Fruit fly (Drosophila melanogaster): ENCODE results near the gene Skadu.

Skadu gene

dm6 chr2L:15498885-15499696 is 48.2 kb upstream of the Skadu start, which contains the start of gene lace (continued):
- TF ChIP-seq Sin3A (optimal IDR thresholded peaks at IDR 0.05) = peak; percentile 46
- peak; percentile 60 for TF ChIP-seq CG31224 (GFP tag; IDR thresholded peaks at IDR 0.05)
- no peak for TF ChIP-seq Sry-β (GFP tag; optimal IDR thresholded peaks at IDR 0.05)
- TF ChIP-seq CG2120 (GFP tag; optimal IDR thresholded peaks at IDR 0.05) = peak; percentile 66
- TF ChIP-seq Bgb (GFP tag; IDR thresholded peaks at IDR 0.05; ENCODE audit: partially characterized antibody) = peak; percentile 57; the same call in 1 of the 2 replicates
- peak; percentile 66 for TF ChIP-seq E2f2 (GFP tag; IDR thresholded peaks at IDR 0.05)
- peak; percentile 74 for TF ChIP-seq CG7786 (GFP tag; optimal IDR thresholded peaks at IDR 0.05)
- TF ChIP-seq pan (optimal IDR thresholded peaks at IDR 0.05) = no peak
- peak in 1 of 2 experiments; percentile 78 for TF ChIP-seq pan (GFP tag; optimal IDR thresholded peaks at IDR 0.05 in 1 of 2, IDR thresholded peaks at IDR 0.05 in 1 of 2)
- peak; percentile 46 for TF ChIP-seq CG12299 (tag; optimal IDR thresholded peaks at IDR 0.05)
- TF ChIP-seq sens (GFP tag) = peak; percentile 95
- TF ChIP-seq NC2α (GFP tag; optimal IDR thresholded peaks at IDR 0.05) = peak; percentile 74
- peak; percentile 79 for TF ChIP-seq CG2116 (GFP tag; optimal IDR thresholded peaks at IDR 0.05)
- peak; percentile 24 for TF ChIP-seq Neu2 (GFP tag; optimal IDR thresholded peaks at IDR 0.05; ENCODE audit: borderline replicate concordance)
- peak; percentile 74 for TF ChIP-seq pb (GFP tag; optimal IDR thresholded peaks at IDR 0.05)
- TF ChIP-seq CG32772 (GFP tag; IDR thresholded peaks at IDR 0.05) = peak; percentile 74
- TF ChIP-seq ems (GFP tag; optimal IDR thresholded peaks at IDR 0.05) = peak; percentile 56
- TF ChIP-seq CG6765 (GFP tag; optimal IDR thresholded peaks at IDR 0.05) = peak; percentile 70
- peak; percentile 83 for TF ChIP-seq H2.0 (GFP tag; IDR thresholded peaks at IDR 0.05)
- TF ChIP-seq Dp (GFP tag; optimal IDR thresholded peaks at IDR 0.05) = peak; percentile 48
- TF ChIP-seq Bdp1 (GFP tag; optimal IDR thresholded peaks at IDR 0.05) = peak; percentile 75
- 0 out of 4 replicates have a peak, but pooled peaks have one; percentile 58 for TF ChIP-seq chinmo (GFP tag; IDR thresholded peaks at IDR 0.05; ENCODE audit: partially characterized antibody)
- peak; percentile 65 for TF ChIP-seq ap (GFP tag; IDR thresholded peaks at IDR 0.05)
- peak; percentile 61 for TF ChIP-seq fd3F (GFP tag; optimal IDR thresholded peaks at IDR 0.05)
- no peak for TF ChIP-seq mld (GFP tag; IDR thresholded peaks at IDR 0.05; ENCODE audit: partially characterized antibody)
- TF ChIP-seq CG2712 (tag; optimal IDR thresholded peaks at IDR 0.05) = peak; percentile 73
- no peak for TF ChIP-seq eve (GFP tag; optimal IDR thresholded peaks at IDR 0.05)
- peak; percentile 54 for TF ChIP-seq schlank (tag; optimal IDR thresholded peaks at IDR 0.05)
- peak; percentile 56 for TF ChIP-seq CG14965 (GFP tag; optimal IDR thresholded peaks at IDR 0.05; ENCODE audit: borderline replicate concordance)
- TF ChIP-seq CG12219 (GFP tag; optimal IDR thresholded peaks at IDR 0.05) = peak; percentile 69
- TF ChIP-seq gcm2 (GFP tag; optimal IDR thresholded peaks at IDR 0.05) = peak; percentile 28
- peak; percentile 93 for TF ChIP-seq CG9876 (GFP tag; optimal IDR thresholded peaks at IDR 0.05)
- no peak for TF ChIP-seq CG7745 (tag; optimal IDR thresholded peaks at IDR 0.05)
- TF ChIP-seq unpg (GFP tag; optimal IDR thresholded peaks at IDR 0.05) = peak; percentile 73
- TF ChIP-seq mam (GFP tag; optimal IDR thresholded peaks at IDR 0.05) = peak; percentile 81
- TF ChIP-seq sob (GFP tag; IDR thresholded peaks at IDR 0.05) = peak; percentile 92
- TF ChIP-seq Gsc (GFP tag; IDR thresholded peaks at IDR 0.05) = no peak
- peak; percentile 83 for TF ChIP-seq CG14710 (tag; optimal IDR thresholded peaks at IDR 0.05)
- TF ChIP-seq disco-r (GFP tag; optimal IDR thresholded peaks at IDR 0.05) = peak; percentile 80
- peak; percentile 66 for TF ChIP-seq gem (tag; optimal IDR thresholded peaks at IDR 0.05)
- TF ChIP-seq CG14667 (GFP tag; IDR thresholded peaks at IDR 0.05) = peak; percentile 53
- TF ChIP-seq CG6683 (GFP tag; optimal IDR thresholded peaks at IDR 0.05) = peak; percentile 46
- peak; percentile 96 for TF ChIP-seq CG9797 (GFP tag; optimal IDR thresholded peaks at IDR 0.05)
- TF ChIP-seq CG12659 (GFP tag; optimal IDR thresholded peaks at IDR 0.05) = peak; percentile 94
- TF ChIP-seq CG6175 (GFP tag; IDR thresholded peaks at IDR 0.05) = peak; percentile 76; the same call in 1 of the 3 replicates
- peak; percentile 84 for TF ChIP-seq aop (GFP tag; IDR thresholded peaks at IDR 0.05)
- peak; percentile 82 for TF ChIP-seq MTF-1 (GFP tag; optimal IDR thresholded peaks at IDR 0.05; ENCODE audit: borderline replicate concordance)
- 0 out of 2 replicates have a peak, but pooled peaks have one; percentile 63 for TF ChIP-seq ara (GFP tag; IDR thresholded peaks at IDR 0.05)
- peak; percentile 76 for TF ChIP-seq gsb-n (tag; optimal IDR thresholded peaks at IDR 0.05)
